Worm (Caenorhabditis elegans): ENCODE data around the gene imb-2.
A peak's percentile ranks its signal among the peaks of the same experiment; 100 is the strongest.

Gene imb-2

DNA sequence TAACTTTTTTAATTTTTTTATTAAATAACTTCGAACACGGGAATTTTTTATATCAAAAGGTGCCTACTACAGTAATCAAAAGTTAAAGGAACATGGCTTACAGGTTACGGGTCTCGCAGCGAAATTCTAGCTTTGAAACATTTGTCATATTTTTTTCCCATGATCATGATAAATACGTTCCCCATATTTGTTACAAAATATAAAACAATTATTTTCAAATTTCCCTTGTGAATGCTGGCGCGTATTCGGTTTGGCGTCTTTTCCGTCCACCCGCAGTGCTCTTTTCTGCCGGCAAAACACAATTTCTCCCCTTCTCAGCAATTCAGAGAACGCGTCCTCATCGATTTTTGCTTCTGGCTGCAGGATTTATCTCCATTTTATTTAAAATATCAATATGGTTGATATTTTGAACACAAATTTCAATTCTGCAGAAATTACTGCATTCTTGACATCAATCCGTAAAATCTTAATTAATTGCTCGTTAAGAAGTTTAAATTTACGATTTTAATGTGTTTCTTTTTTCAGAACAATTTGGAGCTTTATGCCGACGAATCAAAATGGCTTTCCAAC, at the start of gene imb-2:
TSS of gene imb-2 (plus strand) at position 520 of the 570 bp plus-strand sequence.
- TF ChIP-seq hmg-11 (tag; optimal IDR thresholded peaks at IDR 0.05): peak; percentile 66
- no peak for TF ChIP-seq ztf-11 (tag; optimal IDR thresholded peaks at IDR 0.05)
- TF ChIP-seq lin-39 (tag; optimal IDR thresholded peaks at IDR 0.05): peak; percentile 71
- TF ChIP-seq nhr-76 (tag; optimal IDR thresholded peaks at IDR 0.05): no peak
- TF ChIP-seq pqm-1 (tag; optimal IDR thresholded peaks at IDR 0.05): no peak
- TF ChIP-seq elt-2 (tag; optimal IDR thresholded peaks at IDR 0.05): peak; percentile 18
- TF ChIP-seq lin-15B (tag; optimal IDR thresholded peaks at IDR 0.05): peak; percentile 70
- no peak for TF ChIP-seq nhr-43 (tag; optimal IDR thresholded peaks at IDR 0.05; ENCODE audit: poor library complexity, severe bottlenecking)
- peak; percentile 77 for TF ChIP-seq pha-4 (tag; optimal IDR thresholded peaks at IDR 0.05)
- TF ChIP-seq R02D3.7 (tag; optimal IDR thresholded peaks at IDR 0.05): no peak
- TF ChIP-seq fos-1 (tag; optimal IDR thresholded peaks at IDR 0.05): no peak
- no peak for TF ChIP-seq mml-1 (tag; optimal IDR thresholded peaks at IDR 0.05)
- peak; percentile 73 for TF ChIP-seq nfya-1 (tag; optimal IDR thresholded peaks at IDR 0.05; ENCODE audit: insufficient read depth)
- no peak for TF ChIP-seq nhr-28 (tag; optimal IDR thresholded peaks at IDR 0.05)
- no peak for TF ChIP-seq ceh-82 (tag; optimal IDR thresholded peaks at IDR 0.05)
- TF ChIP-seq ZK546.5 (tag; optimal IDR thresholded peaks at IDR 0.05): no peak
- no peak for TF ChIP-seq ceh-9 (tag; optimal IDR thresholded peaks at IDR 0.05)
- TF ChIP-seq lsy-12 (tag; optimal IDR thresholded peaks at IDR 0.05): no peak
- peak; percentile 13 for TF ChIP-seq skn-1 (tag; optimal IDR thresholded peaks at IDR 0.05)
- no peak for TF ChIP-seq zag-1 (tag; optimal IDR thresholded peaks at IDR 0.05)
- peak; percentile 17 for TF ChIP-seq ceh-28 (tag; optimal IDR thresholded peaks at IDR 0.05)
- TF ChIP-seq nhr-12 (tag; optimal IDR thresholded peaks at IDR 0.05): no peak
- no peak for TF ChIP-seq elt-3 (tag; optimal IDR thresholded peaks at IDR 0.05)
- TF ChIP-seq fkh-10 (GFP tag; optimal IDR thresholded peaks at IDR 0.05): no peak
- TF ChIP-seq mdl-1 (tag; optimal IDR thresholded peaks at IDR 0.05): no peak

DNA sequence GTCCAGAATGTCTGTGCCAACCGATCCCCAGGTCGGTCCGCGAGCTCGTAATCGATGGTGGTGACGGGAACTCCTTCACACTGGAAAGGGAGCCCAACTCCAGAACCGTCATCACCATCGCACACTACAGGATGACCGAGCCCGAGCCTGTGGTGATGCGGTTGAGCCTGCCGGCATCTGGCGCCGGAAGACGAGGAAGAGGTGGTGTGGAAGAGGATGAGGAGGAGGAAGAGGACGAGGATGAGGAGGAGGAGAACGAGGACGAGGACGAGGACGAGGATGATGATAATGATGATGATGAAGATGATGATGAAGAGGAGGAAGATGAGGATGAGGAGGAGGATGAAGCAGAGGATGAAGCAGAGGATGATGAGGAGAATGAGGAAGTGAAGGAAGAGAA, 47.5 kb upstream of the imb-2 start, which contains the start of gene Y54G11A.14:
TSS of gene Y54G11A.14 (plus strand) at position 132 of the 400 bp plus-strand sequence.
- TF ChIP-seq zag-1 (tag; optimal IDR thresholded peaks at IDR 0.05) (no peak), tbx-2 (tag; optimal IDR thresholded peaks at IDR 0.05) (no peak), ztf-11 (tag; optimal IDR thresholded peaks at IDR 0.05) (no peak), nhr-77 (tag; optimal IDR thresholded peaks at IDR 0.05) (no peak), pqm-1 (tag; optimal IDR thresholded peaks at IDR 0.05) (no peak), nhr-12 (tag; optimal IDR thresholded peaks at IDR 0.05) (no peak), jun-1 (tag; optimal IDR thresholded peaks at IDR 0.05) (no peak), ZK546.5 (tag; optimal IDR thresholded peaks at IDR 0.05) (no peak), sea-2 (GFP tag; optimal IDR thresholded peaks at IDR 0.05) (no peak), ceh-16 (tag; optimal IDR thresholded peaks at IDR 0.05) (no peak), mdl-1 (tag; optimal IDR thresholded peaks at IDR 0.05) (no peak), nfya-1 (tag; optimal IDR thresholded peaks at IDR 0.05; ENCODE audit: insufficient read depth) (no peak), unc-39 (tag; optimal IDR thresholded peaks at IDR 0.05) (no peak), nhr-76 (tag; optimal IDR thresholded peaks at IDR 0.05) (no peak), pha-4 (tag; optimal IDR thresholded peaks at IDR 0.05) (no peak)

DNA sequence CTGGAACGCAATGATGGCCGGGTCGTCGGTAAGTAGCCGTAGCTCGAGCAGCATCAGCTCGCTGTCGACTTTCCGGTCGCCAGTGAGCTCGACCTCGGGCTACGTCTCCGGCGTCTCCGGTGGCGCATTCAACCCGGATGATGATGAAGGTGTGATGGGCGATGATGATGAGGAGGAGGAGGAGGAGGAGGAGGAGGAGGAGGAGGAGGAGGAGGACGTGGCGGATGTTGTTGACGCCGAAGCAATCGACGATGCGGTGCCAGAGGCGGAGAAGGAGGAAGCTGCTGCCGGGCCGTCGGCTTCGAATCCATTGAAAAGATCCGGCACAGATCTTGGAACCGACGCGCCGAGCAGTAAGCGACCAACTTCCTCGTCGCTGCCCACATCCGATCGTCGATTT, 46.3 kb upstream of the imb-2 start:
- TF ChIP-seq nhr-23 (tag; optimal IDR thresholded peaks at IDR 0.05): no peak
- no peak for TF ChIP-seq fkh-2 (tag; optimal IDR thresholded peaks at IDR 0.05)
- no peak for TF ChIP-seq ztf-4 (tag; optimal IDR thresholded peaks at IDR 0.05)
- TF ChIP-seq nhr-11 (tag; optimal IDR thresholded peaks at IDR 0.05): no peak
- no peak for TF ChIP-seq nhr-237 (tag; optimal IDR thresholded peaks at IDR 0.05)
- TF ChIP-seq lin-39 (tag; optimal IDR thresholded peaks at IDR 0.05): no peak
- TF ChIP-seq hmg-11 (tag; optimal IDR thresholded peaks at IDR 0.05): no peak
- no peak for TF ChIP-seq egl-5 (tag; optimal IDR thresholded peaks at IDR 0.05)
- no peak for TF ChIP-seq ceh-28 (tag; optimal IDR thresholded peaks at IDR 0.05)
- no peak for TF ChIP-seq unc-39 (tag; optimal IDR thresholded peaks at IDR 0.05)
- no peak for TF ChIP-seq nhr-77 (tag; optimal IDR thresholded peaks at IDR 0.05)
- TF ChIP-seq sea-2 (GFP tag; optimal IDR thresholded peaks at IDR 0.05): no peak
- TF ChIP-seq elt-3 (tag; optimal IDR thresholded peaks at IDR 0.05): no peak
- TF ChIP-seq aly-2 (tag; optimal IDR thresholded peaks at IDR 0.05): no peak
- no peak for TF ChIP-seq zag-1 (tag; optimal IDR thresholded peaks at IDR 0.05)
- no peak for TF ChIP-seq ztf-11 (tag; optimal IDR thresholded peaks at IDR 0.05)
- no peak for TF ChIP-seq ama-1 (optimal IDR thresholded peaks at IDR 0.05)
- no peak for TF ChIP-seq nhr-28 (tag; optimal IDR thresholded peaks at IDR 0.05)
- no peak for TF ChIP-seq nhr-43 (tag; optimal IDR thresholded peaks at IDR 0.05; ENCODE audit: poor library complexity, severe bottlenecking)
- no peak for TF ChIP-seq daf-12 (tag; optimal IDR thresholded peaks at IDR 0.05)

All from whole organism, L3 larva.